Worm (Caenorhabditis elegans) whole organism, young adult: ENCODE results near the gene R01H2.2.

Source experiments
- B0261.1 ChIP-seq: sonication (generic microtip); optimal IDR thresholded peaks from 2 replicates; lab custom pipeline; 2016; ENCODE audit warnings: mild to moderate bottlenecking, missing genetic modification characterization, moderate library complexity, missing compliant biosample characterization
- C17E4.6 ChIP-seq: fragments of 200-800 bp; sonication (Bioruptor generic); IDR thresholded peaks from 2 replicates; pipeline ENCODE4 v1.3.6; 2022; ENCODE audit warnings: missing genetic modification reagents, missing genetic modification characterization, missing compliant biosample characterization
- D2030.7 ChIP-seq: fragments of 200-800 bp; sonication (Bioruptor generic); IDR thresholded peaks from 2 replicates; pipeline ENCODE4 v1.3.6; 2022; ENCODE audit warnings: missing genetic modification reagents, missing genetic modification characterization, missing compliant biosample characterization
- F10E7.11 ChIP-seq: sonication (generic microtip); optimal IDR thresholded peaks from 2 replicates; lab custom pipeline; 2017; ENCODE audit warnings: mild to moderate bottlenecking, missing genetic modification characterization, moderate library complexity, missing compliant biosample characterization
- F22D6.2 ChIP-seq: sonication (generic microtip); optimal IDR thresholded peaks from 2 replicates; lab custom pipeline; 2016; ENCODE audit warnings: mild to moderate bottlenecking, missing genetic modification characterization, missing compliant biosample characterization
- F23B12.7 ChIP-seq: sonication (generic microtip); optimal IDR thresholded peaks from 2 replicates; lab custom pipeline; 2017; ENCODE audit warnings: missing genetic modification characterization, mild to moderate bottlenecking, missing compliant biosample characterization, antibody characterized with exemption, moderate library complexity; ENCODE audit not compliant: insufficient read depth
- F37B4.10 ChIP-seq: fragments of 200-800 bp; sonication (Bioruptor generic); IDR thresholded peaks from 2 replicates; pipeline ENCODE4 v1.3.6; 2022; ENCODE audit warnings: missing genetic modification characterization, missing compliant biosample characterization
- F57A8.1 ChIP-seq: fragments of 200-800 bp; sonication (Bioruptor generic); optimal IDR thresholded peaks from 2 replicates; lab custom pipeline; 2018; ENCODE audit warnings: mild to moderate bottlenecking, missing genetic modification characterization, moderate library complexity, missing compliant biosample characterization
- F57C9.4 ChIP-seq: sonication (generic microtip); optimal IDR thresholded peaks from 2 replicates; lab custom pipeline; 2017; ENCODE audit warnings: mild to moderate bottlenecking, missing genetic modification characterization, missing compliant biosample characterization
- K12H6.12 ChIP-seq: fragments of 200-800 bp; sonication (Bioruptor generic); optimal IDR thresholded peaks from 2 replicates; lab custom pipeline; 2018; ENCODE audit warnings: mild to moderate bottlenecking, missing genetic modification characterization, missing compliant biosample characterization
- Y53G8AR.9 ChIP-seq: fragments of 200-800 bp; sonication (Bioruptor generic); conservative IDR thresholded peaks from 2 replicates; pipeline ENCODE4 v1.3.6; 2022; ENCODE audit warnings: missing genetic modification reagents, missing genetic modification characterization, missing compliant biosample characterization
- Y79H2A.3 ChIP-seq: fragments of 200-800 bp; sonication (Bioruptor generic); conservative IDR thresholded peaks from 2 replicates; pipeline ENCODE4 v1.3.6; 2022; ENCODE audit warnings: missing genetic modification reagents, missing genetic modification characterization, missing compliant biosample characterization
- Y95B8A.8 ChIP-seq: fragments of 200-800 bp; sonication (Bioruptor generic); IDR thresholded peaks from 2 replicates; pipeline ENCODE4 v1.3.6; 2022; ENCODE audit warnings: missing genetic modification reagents, missing genetic modification characterization, missing compliant biosample characterization
- ama-1 ChIP-seq, 3 experiments: fragments of 150-350 bp in 1 of 3; sonication (generic microtip) in 2 of 3; optimal IDR thresholded peaks; 2 replicates each; lab custom pipeline; 2014 to 2018; ENCODE audit warnings: missing biosample characterization in 2 of 3, missing genetic modification characterization in 2 of 3, missing genetic modification reagents in 2 of 3
- aptf-2 ChIP-seq: fragments of 200-800 bp; sonication (Bioruptor generic); conservative IDR thresholded peaks from 2 replicates; pipeline ENCODE4 v1.3.6; 2022; ENCODE audit warnings: missing genetic modification reagents, missing genetic modification characterization, missing compliant biosample characterization
- bed-1 ChIP-seq: fragments of 200-800 bp; sonication (Bioruptor generic); IDR thresholded peaks from 2 replicates; pipeline ENCODE4 v1.3.6; 2022; ENCODE audit warnings: missing genetic modification reagents, missing genetic modification characterization, missing compliant biosample characterization
- bed-2 ChIP-seq: fragments of 200-800 bp; sonication (Bioruptor generic); IDR thresholded peaks from 2 replicates; pipeline ENCODE4 v1.3.6; 2022; ENCODE audit warnings: missing genetic modification reagents, missing genetic modification characterization, missing compliant biosample characterization
- cebp-2 ChIP-seq: fragments of 200-800 bp; sonication (Bioruptor generic); IDR thresholded peaks from 2 replicates; pipeline ENCODE4 v1.3.6; 2022; ENCODE audit warnings: missing genetic modification characterization, missing compliant biosample characterization
- ceh-58 ChIP-seq: fragments of 200-800 bp; sonication (Bioruptor generic); IDR thresholded peaks from 2 replicates; pipeline ENCODE4 v1.3.6; 2022; ENCODE audit warnings: missing genetic modification characterization, missing compliant biosample characterization
- egrh-3 ChIP-seq: fragments of 200-800 bp; sonication (Bioruptor generic); IDR thresholded peaks from 2 replicates; pipeline ENCODE4 v1.3.6; 2022; ENCODE audit warnings: missing genetic modification reagents, missing genetic modification characterization, missing compliant biosample characterization
- ets-4 ChIP-seq: fragments of 200-800 bp; sonication (Bioruptor generic); optimal IDR thresholded peaks from 2 replicates; lab custom pipeline; 2018; ENCODE audit warnings: mild to moderate bottlenecking, missing genetic modification characterization, missing compliant biosample characterization
- hlh-12 ChIP-seq: sonication (generic microtip); optimal IDR thresholded peaks from 2 replicates; lab custom pipeline; 2016; ENCODE audit warnings: missing genetic modification characterization, missing compliant biosample characterization
- hmg-1.2 ChIP-seq: fragments of 200-800 bp; sonication (Bioruptor generic); IDR thresholded peaks from 2 replicates; pipeline ENCODE4 v1.3.6; 2022; ENCODE audit warnings: missing genetic modification reagents, missing genetic modification characterization, missing compliant biosample characterization
- hrde-1 ChIP-seq: sonication (generic microtip); optimal IDR thresholded peaks from 2 replicates; lab custom pipeline; 2016; ENCODE audit warnings: missing genetic modification characterization, mild to moderate bottlenecking, missing compliant biosample characterization, moderate library complexity, missing genotype, missing genetic modification reagents, borderline replicate concordance
- hsf-1 ChIP-seq: fragments of 200-800 bp; sonication (Bioruptor generic); IDR thresholded peaks from 2 replicates; pipeline ENCODE4 v1.3.6; 2022; ENCODE audit warnings: missing genetic modification reagents, missing genetic modification characterization, missing compliant biosample characterization
- lag-1 ChIP-seq: fragments of 200-800 bp; sonication (Bioruptor generic); IDR thresholded peaks from 2 replicates; pipeline ENCODE4 v1.3.6; 2022; ENCODE audit warnings: missing genetic modification reagents, missing genetic modification characterization, missing compliant biosample characterization
- lin-40 ChIP-seq: sonication (generic microtip); optimal IDR thresholded peaks from 2 replicates; lab custom pipeline; 2016; ENCODE audit warnings: missing genetic modification characterization, mild to moderate bottlenecking, missing compliant biosample characterization, missing genotype, missing genetic modification reagents
- lir-1 ChIP-seq: fragments of 200-800 bp; sonication (Bioruptor generic); conservative IDR thresholded peaks from 2 replicates; pipeline ENCODE4 v1.3.6; 2022; ENCODE audit warnings: missing genetic modification reagents, missing genetic modification characterization, missing compliant biosample characterization
- mcd-1 ChIP-seq: fragments of 200-800 bp; sonication (Bioruptor generic); IDR thresholded peaks from 2 replicates; pipeline ENCODE4 v1.3.6; 2022; ENCODE audit warnings: missing genetic modification reagents, missing genetic modification characterization, missing compliant biosample characterization
- nfya-1 ChIP-seq: sonication (generic microtip); optimal IDR thresholded peaks from 2 replicates; lab custom pipeline; 2017; ENCODE audit warnings: antibody characterized with exemption, missing compliant biosample characterization, missing genetic modification characterization, borderline replicate concordance; ENCODE audit not compliant: insufficient read depth
- nhr-120 ChIP-seq: fragments of 200-800 bp; sonication (Bioruptor generic); IDR thresholded peaks from 2 replicates; pipeline ENCODE4 v1.3.6; 2022; ENCODE audit warnings: missing genetic modification characterization, missing compliant biosample characterization
- nhr-27 ChIP-seq: fragments of 200-800 bp; sonication (Bioruptor generic); optimal IDR thresholded peaks from 2 replicates; lab custom pipeline; 2018; ENCODE audit warnings: mild to moderate bottlenecking, missing genetic modification characterization, moderate library complexity, missing compliant biosample characterization
- pbrm-1 ChIP-seq: fragments of 200-800 bp; sonication (Bioruptor generic); IDR thresholded peaks from 2 replicates; pipeline ENCODE4 v1.3.6; 2022; ENCODE audit warnings: missing genetic modification reagents, missing genetic modification characterization, missing compliant biosample characterization
- pha-4 ChIP-seq: fragments of 150-350 bp; sonication (generic microtip); optimal IDR thresholded peaks from 2 replicates; lab custom pipeline; 2014; ENCODE audit warnings: missing biosample characterization, missing genetic modification reagents, missing genetic modification characterization
- snpc-4 ChIP-seq, 5 experiments: fragments of 150-350 bp in 1 of 5; sonication (generic microtip) in 4 of 5; optimal IDR thresholded peaks; 2 replicates each; lab custom pipeline; 2014 to 2018; ENCODE audit warnings: missing genetic modification characterization in 5 of 5, missing biosample characterization in 3 of 5, antibody characterized with exemption in 2 of 5, mild to moderate bottlenecking in 2 of 5, missing compliant biosample characterization in 2 of 5, missing genotype in 2 of 5, moderate library complexity in 2 of 5, missing genetic modification reagents in 1 of 5
- tbx-9 ChIP-seq: sonication (generic microtip); optimal IDR thresholded peaks from 2 replicates; lab custom pipeline; 2016; ENCODE audit warnings: borderline replicate concordance, missing genetic modification characterization, inconsistent platforms, missing compliant biosample characterization
- unc-130 ChIP-seq: sonication (generic microtip); optimal IDR thresholded peaks from 2 replicates; lab custom pipeline; 2016; ENCODE audit warnings: missing genetic modification reagents, missing genetic modification characterization, missing compliant biosample characterization
- unc-62 ChIP-seq: fragments of 150-350 bp; optimal IDR thresholded peaks from 2 replicates; lab custom pipeline; 2014; ENCODE audit warnings: missing biosample characterization, missing genetic modification reagents, missing genetic modification characterization
- zfh-2 ChIP-seq: fragments of 200-800 bp; sonication (Bioruptor generic); conservative IDR thresholded peaks from 2 replicates; pipeline ENCODE4 v1.3.6; 2022; ENCODE audit warnings: missing genetic modification reagents, missing genetic modification characterization, missing compliant biosample characterization
- ztf-22 ChIP-seq: fragments of 200-800 bp; sonication (Bioruptor generic); optimal IDR thresholded peaks from 2 replicates; lab custom pipeline; 2018; ENCODE audit warnings: mild to moderate bottlenecking, missing genetic modification characterization, moderate library complexity, missing compliant biosample characterization
- ztf-25 ChIP-seq: fragments of 200-800 bp; sonication (Bioruptor generic); IDR thresholded peaks from 2 replicates; pipeline ENCODE4 v1.3.6; 2022; ENCODE audit warnings: missing genetic modification reagents, missing genetic modification characterization, missing compliant biosample characterization
- ztf-28 ChIP-seq: fragments of 200-800 bp; sonication (Bioruptor generic); IDR thresholded peaks from 2 replicates; pipeline ENCODE4 v1.3.6; 2022; ENCODE audit warnings: missing genetic modification reagents, missing genetic modification characterization, missing compliant biosample characterization

R01H2.2 gene

ce11 chrIII:7025839-7026238, 30.5 kb upstream of the R01H2.2 start:
- TF ChIP-seq hsf-1 (GFP tag; lab: Robert Waterston, UW) (no peak), ztf-25 (GFP tag; lab: Robert Waterston, UW) (0 out of 2 replicates have a peak, but pooled peaks have one; percentile 20), tbx-9 (tag; lab: Kevin White, UChicago) (no peak), pbrm-1 (GFP tag; lab: Robert Waterston, UW) (no peak), hmg-1.2 (GFP tag; lab: Robert Waterston, UW) (no peak), ztf-22 (no peak), egrh-3 (peak; percentile 98), zfh-2 (GFP tag; lab: Robert Waterston, UW) (peak; percentile 96), bed-1 (no peak), B0261.1 (tag; lab: Kevin White, UChicago) (no peak), unc-130 (GFP tag; lab: Kevin White, UChicago) (no peak), Y53G8AR.9 (GFP tag; lab: Robert Waterston, UW) (no peak), F10E7.11 (no peak), lir-1 (GFP tag; lab: Robert Waterston, UW) (no peak), mcd-1 (peak; percentile 43; the same call in 1 of the 2 replicates), aptf-2 (GFP tag; lab: Robert Waterston, UW) (no peak), lag-1 (no peak)

DNA sequence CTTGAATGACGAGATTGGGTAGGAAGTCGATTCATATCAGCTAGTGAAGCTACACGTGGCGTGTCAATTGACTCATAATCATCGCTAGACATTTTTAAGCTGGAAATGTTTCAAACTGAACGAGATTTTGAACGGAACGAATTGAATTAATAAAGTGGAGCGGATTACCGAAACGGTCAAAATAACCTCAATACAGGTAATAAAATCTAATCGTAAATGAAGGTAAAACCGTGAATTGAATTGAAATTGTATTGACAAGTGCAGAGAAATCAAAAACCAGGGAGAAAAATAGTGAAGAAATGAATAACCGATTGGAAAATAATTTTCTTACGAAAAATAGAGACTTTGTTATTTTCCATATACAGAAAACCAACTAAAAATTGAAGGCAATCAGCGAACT, 27.2 kb upstream of the R01H2.2 start, which contains the start of gene cyk-1:
Gene cyk-1 (minus strand): TSS at position 101 of the 400 bp plus-strand sequence.
- TF ChIP-seq F57C9.4 (no peak), cebp-2 (GFP tag; lab: Robert Waterston, UW) (no peak), K12H6.12 (tag; lab: Kevin White, UChicago) (no peak), hrde-1 (tag; lab: Kevin White, UChicago) (no peak), D2030.7 (GFP tag; lab: Robert Waterston, UW) (no peak), bed-2 (GFP tag; lab: Robert Waterston, UW) (no peak), Y79H2A.3 (GFP tag; lab: Robert Waterston, UW) (no peak), hlh-12 (no peak)

DNA sequence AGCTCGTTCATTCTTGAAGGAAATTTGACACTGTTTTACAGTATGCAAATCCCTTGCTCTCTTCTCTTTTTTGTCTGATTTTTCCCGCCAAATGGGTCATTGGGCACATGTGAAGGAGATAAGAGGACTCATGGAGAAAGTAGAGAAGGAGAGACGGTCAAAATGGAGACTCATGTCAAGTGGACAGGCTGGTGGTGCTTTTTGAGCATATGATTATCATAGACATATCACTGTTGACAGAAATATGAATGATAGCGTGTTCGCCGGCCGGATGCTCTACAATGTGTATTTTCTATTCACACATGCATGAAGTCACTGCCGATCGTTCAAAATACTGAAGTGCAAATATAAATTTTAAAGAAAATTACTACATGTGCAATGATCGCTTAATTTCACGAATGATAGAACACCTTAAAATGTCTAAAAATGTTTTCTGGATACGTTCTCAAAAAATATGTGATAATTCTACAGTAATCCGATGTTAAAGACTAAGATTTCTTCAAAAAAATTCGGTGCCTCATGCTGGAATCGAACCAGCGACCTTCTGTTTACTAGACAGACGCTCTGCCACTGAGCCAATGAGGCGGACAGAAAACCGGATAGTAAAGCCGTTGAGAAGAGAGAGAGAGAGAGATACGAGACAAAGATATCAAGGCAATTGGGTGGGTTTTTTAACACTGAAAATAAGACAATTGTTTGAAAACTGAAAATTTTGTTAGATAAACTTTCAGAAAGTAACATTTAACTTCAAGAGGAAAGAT, 26.1 kb upstream of the R01H2.2 start:
- TF ChIP-seq K12H6.12 (tag; lab: Kevin White, UChicago) = no peak
- no peak for TF ChIP-seq Y95B8A.8 (GFP tag; lab: Robert Waterston, UW)
- no peak for TF ChIP-seq ceh-58 (GFP tag; lab: Robert Waterston, UW)
- no peak for TF ChIP-seq pha-4 (tag; lab: Kevin White, UChicago)
- TF ChIP-seq ztf-28 (GFP tag; lab: Robert Waterston, UW) = no peak
- TF ChIP-seq hmg-1.2 (GFP tag; lab: Robert Waterston, UW) = peak; percentile 43
- no peak for TF ChIP-seq F57A8.1 (GFP tag; lab: Kevin White, UChicago)
- TF ChIP-seq F37B4.10 (GFP tag; lab: Robert Waterston, UW) = no peak
- TF ChIP-seq tbx-9 (tag; lab: Kevin White, UChicago) = no peak
- no peak for TF ChIP-seq ets-4 (GFP tag; lab: Kevin White, UChicago)
- TF ChIP-seq snpc-4 (GFP tag; optimal IDR thresholded peaks at IDR 0.05; lab: Kevin White, UChicago) = peak; percentile 84
- TF ChIP-seq snpc-4 (tag; optimal IDR thresholded peaks at IDR 0.05; lab: Kevin White, UChicago) = peak; percentile 91 to 94 (median 92)
- no peak for TF ChIP-seq unc-130 (GFP tag; lab: Kevin White, UChicago)
- no peak for TF ChIP-seq bed-2 (GFP tag; lab: Robert Waterston, UW)
- TF ChIP-seq nhr-120 (GFP tag; lab: Robert Waterston, UW) = no peak
- TF ChIP-seq F23B12.7 (tag; lab: Kevin White, UChicago) = peak; percentile 19
- TF ChIP-seq nhr-27 (tag; lab: Kevin White, UChicago) = no peak
- no peak for TF ChIP-seq ama-1 (optimal IDR thresholded peaks at IDR 0.05; lab: Kevin White, UChicago)
- no peak for TF ChIP-seq ama-1 (GFP tag; optimal IDR thresholded peaks at IDR 0.05; lab: Kevin White, UChicago)
- no peak for TF ChIP-seq nfya-1 (tag; lab: Kevin White, UChicago)
- TF ChIP-seq F22D6.2 (tag; lab: Kevin White, UChicago) = no peak
- TF ChIP-seq C17E4.6 = no peak
- TF ChIP-seq lin-40 (tag; lab: Kevin White, UChicago) = no peak
- TF ChIP-seq bed-1 = no peak
- TF ChIP-seq lir-1 (GFP tag; lab: Robert Waterston, UW) = no peak
- no peak for TF ChIP-seq unc-62 (GFP tag; lab: Kevin White, UChicago)
- no peak for TF ChIP-seq pbrm-1 (GFP tag; lab: Robert Waterston, UW)
